Worm (Caenorhabditis elegans) whole organism, L3 larva: ENCODE data around the gene clec-40.

ENCODE experiments used
- ZK546.5 ChIP-seq: sonication (generic microtip); optimal IDR thresholded peaks from 2 replicates; lab custom pipeline; 2017; ENCODE audit warnings: missing biosample characterization, missing genetic modification characterization
- ceh-82 ChIP-seq: fragments of 150-350 bp; optimal IDR thresholded peaks from 2 replicates; lab custom pipeline; 2014; ENCODE audit warnings: missing biosample characterization, missing genetic modification characterization
- elt-3 ChIP-seq, 3 experiments: fragments of 150-350 bp in 1 of 3; sonication (generic microtip) in 2 of 3; optimal IDR thresholded peaks; 2 replicates in 2 of 3; 4 replicates in 1 of 3; lab custom pipeline; 2014 to 2017; ENCODE audit warnings: missing biosample characterization in 3 of 3, missing genetic modification characterization in 3 of 3
- fos-1 ChIP-seq: fragments of 150-350 bp; optimal IDR thresholded peaks from 2 replicates; lab custom pipeline; 2014; ENCODE audit warnings: missing biosample characterization, missing genetic modification characterization
- lin-15B ChIP-seq: fragments of 150-350 bp; optimal IDR thresholded peaks from 2 replicates; lab custom pipeline; 2014; ENCODE audit warnings: missing biosample characterization, missing genetic modification characterization
- nhr-28 ChIP-seq: fragments of 150-350 bp; optimal IDR thresholded peaks from 2 replicates; lab custom pipeline; 2014; ENCODE audit warnings: missing biosample characterization, missing genetic modification characterization
- nhr-77 ChIP-seq: fragments of 150-350 bp; optimal IDR thresholded peaks from 2 replicates; lab custom pipeline; 2014; ENCODE audit warnings: missing biosample characterization, missing genetic modification characterization
- pha-4 ChIP-seq: fragments of 150-350 bp; optimal IDR thresholded peaks from 2 replicates; lab custom pipeline; 2014; ENCODE audit warnings: missing biosample characterization, missing genetic modification reagents, missing genetic modification characterization
- skn-1 ChIP-seq: fragments of 150-350 bp; optimal IDR thresholded peaks from 2 replicates; lab custom pipeline; 2014; ENCODE audit warnings: missing biosample characterization, missing genetic modification characterization
- snpc-4 ChIP-seq: fragments of 150-350 bp; optimal IDR thresholded peaks from 2 replicates; lab custom pipeline; 2014; ENCODE audit warnings: missing biosample characterization, missing genetic modification characterization
- ztf-11 ChIP-seq: fragments of 150-350 bp; optimal IDR thresholded peaks from 2 replicates; lab custom pipeline; 2014; ENCODE audit warnings: missing biosample characterization, missing genetic modification characterization

- TF ChIP-seq nhr-28 (tag; lab: Kevin White, UChicago) (no peak), ceh-82 (tag; lab: Kevin White, UChicago) (no peak), ztf-11 (tag; lab: Kevin White, UChicago) (no peak), snpc-4 (no peak), skn-1 (tag; lab: Kevin White, UChicago) (no peak), lin-15B (tag; lab: Kevin White, UChicago) (no peak), fos-1 (tag; lab: Kevin White, UChicago) (no peak), ZK546.5 (no peak), pha-4 (tag; lab: Kevin White, UChicago) (no peak), elt-3 (tag; optimal IDR thresholded peaks at IDR 0.05; lab: Kevin White, UChicago) (no peak), nhr-77 (no peak)
Observed at ce11 chrV:16812371-16812770, 28.5 kb downstream of the clec-40 start.
